Worm (Caenorhabditis elegans) whole organism, L4 larva: ENCODE data around the gene hlh-26.

ENCODE experiments used
- F10B5.3 ChIP-seq: sonication (generic microtip); optimal IDR thresholded peaks from 2 replicates; lab custom pipeline; 2016; ENCODE audit warnings: mild to moderate bottlenecking, missing genetic modification characterization, missing compliant biosample characterization
- Y75B8A.6 ChIP-seq: fragments of 200-800 bp; sonication (Bioruptor generic); IDR thresholded peaks from 2 replicates; pipeline ENCODE4 v1.3.6; 2022; ENCODE audit warnings: missing genetic modification reagents, missing genetic modification characterization, missing compliant biosample characterization
- ZK337.2 ChIP-seq: fragments of 200-800 bp; sonication (Bioruptor generic); IDR thresholded peaks from 2 replicates; pipeline ENCODE4 v1.3.6; 2022; ENCODE audit warnings: missing genetic modification reagents, missing genetic modification characterization, missing compliant biosample characterization
- ama-1 ChIP-seq: fragments of 150-350 bp; optimal IDR thresholded peaks from 2 replicates; lab custom pipeline; 2014; ENCODE audit warnings: inconsistent platforms, mixed read lengths
- ceh-20 ChIP-seq: fragments of 200-800 bp; sonication (Bioruptor generic); IDR thresholded peaks from 2 replicates; pipeline ENCODE4 v1.3.6; 2022; ENCODE audit warnings: missing genetic modification reagents, missing genetic modification characterization, missing compliant biosample characterization
- ceh-44 ChIP-seq: fragments of 200-800 bp; sonication (Bioruptor generic); IDR thresholded peaks from 2 replicates; pipeline ENCODE4 v1.3.6; 2022; ENCODE audit warnings: missing genetic modification reagents, missing genetic modification characterization, missing compliant biosample characterization
- cey-2 ChIP-seq: sonication (generic microtip); optimal IDR thresholded peaks from 3 replicates; lab custom pipeline; 2017; ENCODE audit warnings: missing genetic modification characterization, mild to moderate bottlenecking, missing compliant biosample characterization, antibody characterized with exemption, borderline replicate concordance; ENCODE audit not compliant: insufficient read depth
- ctbp-1 ChIP-seq: fragments of 200-800 bp; sonication (Bioruptor generic); IDR thresholded peaks from 2 replicates; pipeline ENCODE4 v1.3.6; 2022; ENCODE audit warnings: missing genetic modification reagents, missing genetic modification characterization, missing compliant biosample characterization
- daf-19 ChIP-seq: fragments of 200-800 bp; sonication (Bioruptor generic); conservative IDR thresholded peaks from 2 replicates; pipeline ENCODE4 v1.3.6; 2022; ENCODE audit warnings: missing genetic modification characterization, missing compliant biosample characterization
- daf-8 ChIP-seq: fragments of 200-800 bp; sonication (Bioruptor generic); IDR thresholded peaks from 2 replicates; pipeline ENCODE4 v1.3.6; 2022; ENCODE audit warnings: missing genetic modification characterization, missing compliant biosample characterization
- egl-27 ChIP-seq: sonication (generic microtip); optimal IDR thresholded peaks from 3 replicates; lab custom pipeline; 2017; ENCODE audit warnings: missing biosample characterization, missing genetic modification reagents, missing genetic modification characterization
- fos-1 ChIP-seq: fragments of 150-350 bp; optimal IDR thresholded peaks from 2 replicates; lab custom pipeline; 2014; ENCODE audit warnings: missing biosample characterization, missing genetic modification characterization
- hmg-1.1 ChIP-seq: fragments of 200-800 bp; sonication (Bioruptor generic); IDR thresholded peaks from 2 replicates; pipeline ENCODE4 v1.3.6; 2022; ENCODE audit warnings: missing genetic modification reagents, missing genetic modification characterization, missing compliant biosample characterization
- jun-1 ChIP-seq: fragments of 150-350 bp; optimal IDR thresholded peaks from 2 replicates; lab custom pipeline; 2014; ENCODE audit warnings: missing biosample characterization, missing genetic modification reagents, missing genetic modification characterization
- lin-1 ChIP-seq: fragments of 200-800 bp; sonication (Bioruptor generic); IDR thresholded peaks from 2 replicates; pipeline ENCODE4 v1.3.6; 2022; ENCODE audit warnings: missing genetic modification reagents, missing genetic modification characterization, missing compliant biosample characterization
- lin-13 ChIP-seq: fragments of 150-350 bp; optimal IDR thresholded peaks from 2 replicates; lab custom pipeline; 2014; ENCODE audit warnings: missing biosample characterization, missing genetic modification reagents, missing genetic modification characterization
- lin-39 ChIP-seq: fragments of 150-350 bp; optimal IDR thresholded peaks from 2 replicates; lab custom pipeline; 2014; ENCODE audit warnings: missing biosample characterization, missing genetic modification reagents, missing genetic modification characterization
- madf-5 ChIP-seq, 2 experiments: fragments of 200-800 bp; sonication (Bioruptor generic); IDR thresholded peaks; 2 replicates each; pipeline ENCODE4 v1.3.6; 2022; ENCODE audit warnings: missing compliant biosample characterization in 2 of 2, missing genetic modification characterization in 2 of 2
- mdt-29 ChIP-seq: fragments of 200-800 bp; sonication (Bioruptor generic); IDR thresholded peaks from 2 replicates; pipeline ENCODE4 v1.3.6; 2022; ENCODE audit warnings: missing genetic modification reagents, missing genetic modification characterization, missing compliant biosample characterization
- nhr-102 ChIP-seq: sonication (generic microtip); optimal IDR thresholded peaks from 2 replicates; lab custom pipeline; 2016; ENCODE audit warnings: mild to moderate bottlenecking, missing genetic modification characterization, moderate library complexity, missing compliant biosample characterization
- nhr-25 ChIP-seq: sonication (generic microtip); optimal IDR thresholded peaks from 2 replicates; lab custom pipeline; 2017; ENCODE audit warnings: missing genetic modification characterization, mild to moderate bottlenecking, missing compliant biosample characterization, antibody characterized with exemption, moderate library complexity, borderline replicate concordance; ENCODE audit not compliant: insufficient read depth
- nhr-41 ChIP-seq: fragments of 200-800 bp; sonication (Bioruptor generic); IDR thresholded peaks from 2 replicates; pipeline ENCODE4 v1.3.6; 2022; ENCODE audit warnings: missing genetic modification reagents, missing genetic modification characterization, missing compliant biosample characterization
- php-3 ChIP-seq: fragments of 200-800 bp; sonication (Bioruptor generic); IDR thresholded peaks from 2 replicates; pipeline ENCODE4 v1.3.6; 2022; ENCODE audit warnings: missing genetic modification reagents, missing genetic modification characterization, missing compliant biosample characterization
- pqm-1 ChIP-seq: sonication (generic microtip); optimal IDR thresholded peaks from 2 replicates; lab custom pipeline; 2017; ENCODE audit warnings: missing biosample characterization, missing genetic modification characterization
- rbr-2 ChIP-seq: sonication (generic microtip); optimal IDR thresholded peaks from 2 replicates; lab custom pipeline; 2016; ENCODE audit warnings: missing genotype, missing genetic modification characterization, missing compliant biosample characterization
- snpc-1.2 ChIP-seq: fragments of 200-800 bp; sonication (Bioruptor generic); IDR thresholded peaks from 2 replicates; pipeline ENCODE4 v1.3.6; 2022; ENCODE audit warnings: missing genetic modification reagents, missing genetic modification characterization, missing compliant biosample characterization
- spr-3 ChIP-seq: fragments of 200-800 bp; sonication (Bioruptor generic); optimal IDR thresholded peaks from 2 replicates; lab custom pipeline; 2018; ENCODE audit warnings: mild to moderate bottlenecking, missing genetic modification characterization, missing compliant biosample characterization
- tra-1 ChIP-seq: fragments of 200-800 bp; sonication (Bioruptor generic); IDR thresholded peaks from 2 replicates; pipeline ENCODE4 v1.3.6; 2022; ENCODE audit warnings: missing genetic modification reagents, missing genetic modification characterization, missing compliant biosample characterization
- unc-130 ChIP-seq: sonication (generic microtip); optimal IDR thresholded peaks from 2 replicates; lab custom pipeline; 2016; ENCODE audit warnings: missing genetic modification reagents, missing genetic modification characterization, missing compliant biosample characterization
- unc-39 ChIP-seq: sonication (generic microtip); optimal IDR thresholded peaks from 2 replicates; lab custom pipeline; 2017; ENCODE audit warnings: missing biosample characterization, missing genetic modification characterization
- unc-62 ChIP-seq, 3 experiments: fragments of 150-350 bp in 1 of 3; sonication (generic microtip); optimal IDR thresholded peaks in 2 of 3; peaks in 1 of 3; 1 replicate in 1 of 3; 2 replicates in 2 of 3; lab custom pipeline; 2014 to 2017; ENCODE audit warnings: missing biosample characterization in 3 of 3, missing genetic modification characterization in 3 of 3, missing genetic modification reagents in 3 of 3, missing genotype in 1 of 3
- zfp-3 ChIP-seq: fragments of 200-800 bp; sonication (Bioruptor generic); conservative IDR thresholded peaks from 2 replicates; pipeline ENCODE4 v1.3.6; 2022; ENCODE audit warnings: missing genetic modification reagents, missing genetic modification characterization, missing compliant biosample characterization
- zip-2 ChIP-seq: fragments of 150-350 bp; optimal IDR thresholded peaks from 2 replicates; lab custom pipeline; 2014; ENCODE audit warnings: missing biosample characterization, missing genetic modification characterization
- ztf-7 ChIP-seq: fragments of 150-350 bp; optimal IDR thresholded peaks from 2 replicates; lab custom pipeline; 2014; ENCODE audit warnings: missing biosample characterization, missing genetic modification characterization

hlh-26 gene

ce11 chrII:5518910-5519309 lies 14.6 kb downstream of the hlh-26 start, which contains the start of gene ZK177.2:
Gene ZK177.2, plus strand, starts transcription at chrII:5519210.
- TF ChIP-seq rbr-2 (tag; lab: Kevin White, UChicago): no peak
- no peak for TF ChIP-seq fos-1 (tag; lab: Kevin White, UChicago)
- no peak for TF ChIP-seq php-3 (GFP tag; lab: Robert Waterston, UW)
- TF ChIP-seq madf-5 (GFP tag; IDR thresholded peaks at IDR 0.05; lab: Robert Waterston, UW): no peak
- TF ChIP-seq unc-39: no peak
- TF ChIP-seq nhr-41 (GFP tag; lab: Robert Waterston, UW): no peak
- TF ChIP-seq daf-19 (GFP tag; lab: Robert Waterston, UW): no peak
- no peak for TF ChIP-seq lin-1 (GFP tag; lab: Robert Waterston, UW)
- TF ChIP-seq Y75B8A.6 (GFP tag; lab: Robert Waterston, UW): no peak
- no peak for TF ChIP-seq zfp-3 (GFP tag; lab: Robert Waterston, UW)
- no peak for TF ChIP-seq ama-1 (lab: Kevin White, UChicago)
- TF ChIP-seq ctbp-1 (GFP tag; lab: Robert Waterston, UW): no peak
- TF ChIP-seq hmg-1.1 (GFP tag; lab: Robert Waterston, UW): no peak
- TF ChIP-seq lin-13 (GFP tag; lab: Kevin White, UChicago): no peak
- TF ChIP-seq nhr-102 (tag; lab: Kevin White, UChicago): no peak
- TF ChIP-seq cey-2 (tag; lab: Kevin White, UChicago): no peak
- no peak for TF ChIP-seq unc-130
- TF ChIP-seq jun-1 (tag; lab: Kevin White, UChicago): no peak
- TF ChIP-seq tra-1: no peak
- no peak for TF ChIP-seq ceh-44 (GFP tag; lab: Robert Waterston, UW)

- TF ChIP-seq unc-62 (GFP tag; optimal IDR thresholded peaks at IDR 0.05 in 1 of 2; lab: Kevin White, UChicago) (no peak), unc-62 (tag; optimal IDR thresholded peaks at IDR 0.05; lab: Kevin White, UChicago) (no peak), ztf-7 (tag; lab: Kevin White, UChicago) (no peak), daf-8 (GFP tag; lab: Robert Waterston, UW) (no peak), snpc-1.2 (no peak), spr-3 (GFP tag; lab: Kevin White, UChicago) (no peak), madf-5 (GFP tag; IDR thresholded peaks at IDR 0.05; lab: Robert Waterston, UW) (no peak), zip-2 (tag; lab: Kevin White, UChicago) (no peak), egl-27 (tag; lab: Kevin White, UChicago) (no peak)
These were observed 15.5 kb downstream of the hlh-26 start for ce11 chrII:5518055-5518454.

ce11 chrII:5517643-5518042 lies 15.9 kb downstream of the hlh-26 start, which contains the start of gene ZK177.9:
Gene ZK177.9, minus strand, starts transcription at chrII:5517743.
- TF ChIP-seq unc-39 (no peak), F10B5.3 (tag; lab: Kevin White, UChicago) (no peak), ctbp-1 (GFP tag; lab: Robert Waterston, UW) (no peak), ceh-20 (GFP tag; lab: Robert Waterston, UW) (no peak), ama-1 (lab: Kevin White, UChicago) (no peak), nhr-25 (tag; lab: Kevin White, UChicago) (no peak), rbr-2 (tag; lab: Kevin White, UChicago) (no peak), mdt-29 (GFP tag; lab: Robert Waterston, UW) (no peak), ZK337.2 (GFP tag; lab: Robert Waterston, UW) (no peak), pqm-1 (tag; lab: Kevin White, UChicago) (no peak)

ce11 chrII:5515542-5515941 lies 18.0 kb downstream of the hlh-26 start, which contains the start of gene ZK177.3:
Gene ZK177.3, plus strand, starts transcription at chrII:5515842.
- TF ChIP-seq pqm-1 (tag; lab: Kevin White, UChicago): peak; percentile 40
- no peak for TF ChIP-seq lin-39 (tag; lab: Kevin White, UChicago)
